Fruit fly (Drosophila melanogaster) whole organism, embryonic: Measurements from ENCODE around the gene CG31268.
A peak's percentile ranks its signal among the peaks of the same experiment; 100 is the strongest.

Experiments
- Asciz ChIP-seq: fragments of 200-800 bp; sonication (Bioruptor generic); optimal IDR thresholded peaks from 2 replicates; lab custom pipeline; 2017; ENCODE audit warnings: missing biosample characterization, mild to moderate bottlenecking, missing genetic modification characterization, missing genetic modification reagents
- CG10147 ChIP-seq: fragments of 200-800 bp; sonication (Bioruptor generic); optimal IDR thresholded peaks from 2 replicates; lab custom pipeline; 2019; ENCODE audit warnings: missing biosample characterization, mild to moderate bottlenecking, missing genetic modification characterization, moderate library complexity
- CG10654 ChIP-seq: fragments of 200-800 bp; sonication (Bioruptor generic); optimal IDR thresholded peaks from 2 replicates; lab custom pipeline; 2016; ENCODE audit warnings: missing biosample characterization, missing genetic modification characterization
- CG10979 ChIP-seq: fragments of 200-800 bp; sonication (Bioruptor generic); optimal IDR thresholded peaks from 2 replicates; lab custom pipeline; 2018; ENCODE audit warnings: missing biosample characterization, mild to moderate bottlenecking, missing genetic modification characterization, moderate library complexity
- CG11456 ChIP-seq: fragments of 200-800 bp; sonication (Bioruptor generic); IDR thresholded peaks from 3 replicates; pipeline ENCODE4 v1.3.6; 2022; ENCODE audit warnings: missing biosample characterization, missing genetic modification characterization
- CG14050 ChIP-seq: fragments of 200-800 bp; sonication (Bioruptor generic); IDR thresholded peaks from 3 replicates; pipeline ENCODE4 v1.3.6; 2022; ENCODE audit warnings: missing biosample characterization, missing genetic modification characterization
- CG14667 ChIP-seq: fragments of 200-800 bp; sonication (Bioruptor generic); IDR thresholded peaks from 2 replicates; pipeline ENCODE4 v1.3.6; 2022; ENCODE audit warnings: missing biosample characterization, missing genetic modification characterization
- CG14710 ChIP-seq: fragments of 200-800 bp; sonication (Bioruptor generic); optimal IDR thresholded peaks from 3 replicates; lab custom pipeline; 2019; ENCODE audit warnings: missing biosample characterization, mild to moderate bottlenecking, missing genetic modification characterization, moderate library complexity
- CG15514 ChIP-seq: fragments of 200-800 bp; sonication (Bioruptor generic); optimal IDR thresholded peaks from 3 replicates; lab custom pipeline; 2017; ENCODE audit warnings: missing biosample characterization, missing genetic modification characterization, mild to moderate bottlenecking, moderate library complexity, missing genetic modification reagents
- CG1647 ChIP-seq: fragments of 200-800 bp; sonication (Bioruptor generic); optimal IDR thresholded peaks from 3 replicates; lab custom pipeline; 2016; ENCODE audit warnings: missing biosample characterization, missing genetic modification characterization
- CG16815 ChIP-seq: fragments of 200-800 bp; sonication (Bioruptor generic); optimal IDR thresholded peaks from 3 replicates; lab custom pipeline; 2017; ENCODE audit warnings: missing biosample characterization, mild to moderate bottlenecking, missing genetic modification characterization
- CG17361 ChIP-seq: fragments of 200-800 bp; sonication (Bioruptor generic); IDR thresholded peaks from 3 replicates; pipeline ENCODE4 v1.3.6; 2022; ENCODE audit warnings: missing biosample characterization, missing genetic modification characterization
- CG17612 ChIP-seq: fragments of 200-800 bp; sonication (Bioruptor generic); IDR thresholded peaks from 2 replicates; pipeline ENCODE4 v1.3.6; 2022; ENCODE audit warnings: missing biosample characterization, missing genetic modification characterization
- CG2129 ChIP-seq: fragments of 200-800 bp; sonication (Bioruptor generic); IDR thresholded peaks from 2 replicates; pipeline ENCODE4 v1.3.6; 2022; ENCODE audit warnings: missing biosample characterization, missing genetic modification characterization; ENCODE audit not compliant: partially characterized antibody
- CG2889 ChIP-seq: fragments of 200-800 bp; sonication (Bioruptor generic); IDR thresholded peaks from 3 replicates; pipeline ENCODE4 v1.3.6; 2022; ENCODE audit warnings: missing biosample characterization, missing genetic modification characterization
- CG30431 ChIP-seq: fragments of 200-800 bp; sonication (Bioruptor generic); optimal IDR thresholded peaks from 2 replicates; lab custom pipeline; 2017; ENCODE audit warnings: missing biosample characterization, missing genetic modification characterization
- CG3407 ChIP-seq: fragments of 200-800 bp; sonication (Bioruptor generic); optimal IDR thresholded peaks from 2 replicates; lab custom pipeline; 2018; ENCODE audit warnings: missing biosample characterization, mild to moderate bottlenecking, missing genetic modification characterization
- CG43689 ChIP-seq: fragments of 200-800 bp; sonication (Bioruptor generic); IDR thresholded peaks from 2 replicates; pipeline ENCODE4 v1.3.6; 2022; ENCODE audit warnings: missing biosample characterization, missing genetic modification characterization
- CG4820 ChIP-seq: fragments of 200-800 bp; sonication (Bioruptor generic); optimal IDR thresholded peaks from 3 replicates; lab custom pipeline; 2016; ENCODE audit warnings: missing biosample characterization, missing genetic modification characterization
- CG7271 ChIP-seq: fragments of 200-800 bp; sonication (Bioruptor generic); optimal IDR thresholded peaks from 2 replicates; lab custom pipeline; 2018; ENCODE audit warnings: missing biosample characterization, mild to moderate bottlenecking, missing genetic modification characterization, moderate library complexity
- CG9727 ChIP-seq: fragments of 200-800 bp; sonication (Bioruptor generic); optimal IDR thresholded peaks from 3 replicates; lab custom pipeline; 2017; ENCODE audit warnings: missing biosample characterization, mild to moderate bottlenecking, missing genetic modification characterization
- D19A ChIP-seq: fragments of 200-800 bp; optimal IDR thresholded peaks from 3 replicates; lab custom pipeline; 2019; ENCODE audit warnings: missing biosample characterization, mild to moderate bottlenecking, missing genetic modification characterization, moderate library complexity
- Dref ChIP-seq: fragments of 200-800 bp; sonication (Bioruptor generic); IDR thresholded peaks from 2 replicates; pipeline ENCODE4 v1.3.6; 2022; ENCODE audit warnings: missing biosample characterization, missing genetic modification characterization
- Drgx ChIP-seq: fragments of 200-800 bp; sonication (Bioruptor generic); IDR thresholded peaks from 2 replicates; pipeline ENCODE4 v1.3.6; 2022; ENCODE audit warnings: missing biosample characterization, missing genetic modification characterization
- Eip74EF ChIP-seq, 2 experiments: fragments of 200-800 bp in 1 of 2; fragments of >200 bp in 1 of 2; sonication (Bioruptor generic) in 1 of 2; optimal IDR thresholded peaks; 2 replicates each; lab custom pipeline; 2017 to 2019; ENCODE audit warnings: missing biosample characterization in 2 of 2, missing genetic modification characterization in 2 of 2, mild to moderate bottlenecking in 1 of 2, moderate library complexity in 1 of 2
- Lim3 ChIP-seq: fragments of 200-800 bp; sonication (Bioruptor generic); IDR thresholded peaks from 2 replicates; pipeline ENCODE4 v1.3.6; 2022; ENCODE audit warnings: missing biosample characterization, missing genetic modification characterization
- MBD-R2 ChIP-seq: fragments of 200-800 bp; sonication (Bioruptor generic); IDR thresholded peaks from 2 replicates; pipeline ENCODE4 v1.3.6; 2022; ENCODE audit warnings: missing biosample characterization, missing genetic modification characterization
- Nf-YA ChIP-seq: fragments of 200-800 bp; sonication (Bioruptor generic); IDR thresholded peaks from 2 replicates; pipeline ENCODE4 v1.3.6; 2022; ENCODE audit warnings: missing biosample characterization, missing genetic modification characterization
- Vsx1 ChIP-seq: fragments of 200-800 bp; sonication (Bioruptor generic); optimal IDR thresholded peaks from 2 replicates; lab custom pipeline; 2017; ENCODE audit warnings: missing biosample characterization, mild to moderate bottlenecking, missing genetic modification characterization, missing genetic modification reagents
- Xbp1 ChIP-seq: fragments of 200-800 bp; sonication (Bioruptor generic); optimal IDR thresholded peaks from 3 replicates; lab custom pipeline; 2016; ENCODE audit warnings: missing biosample characterization, mild to moderate bottlenecking, missing genetic modification characterization
- bcd ChIP-seq: fragments of 200-800 bp; sonication (Bioruptor generic); optimal IDR thresholded peaks from 2 replicates; lab custom pipeline; 2017; ENCODE audit warnings: missing biosample characterization, mild to moderate bottlenecking, missing genetic modification characterization
- ci ChIP-seq: fragments of 200-800 bp; sonication (Bioruptor generic); IDR thresholded peaks from 3 replicates; pipeline ENCODE4 v1.3.6; 2022; ENCODE audit warnings: missing biosample characterization, missing genetic modification characterization
- crp ChIP-seq, 2 experiments: fragments of 200-800 bp; sonication (Bioruptor generic); optimal IDR thresholded peaks; 2 replicates in 1 of 2; 3 replicates in 1 of 2; lab custom pipeline; 2017; ENCODE audit warnings: missing biosample characterization in 2 of 2, missing genetic modification characterization in 2 of 2, mild to moderate bottlenecking in 1 of 2, moderate library complexity in 1 of 2
- dmrt99B ChIP-seq: fragments of 200-800 bp; sonication (Bioruptor generic); optimal IDR thresholded peaks from 2 replicates; lab custom pipeline; 2018; ENCODE audit warnings: missing biosample characterization, mild to moderate bottlenecking, missing genetic modification characterization, moderate library complexity
- eve ChIP-seq, 2 experiments: fragments of >200 bp; optimal IDR thresholded peaks; 2 replicates each; lab custom pipeline; 2017; ENCODE audit warnings: missing biosample characterization in 2 of 2, missing genetic modification characterization in 2 of 2
- exex ChIP-seq: fragments of 200-800 bp; sonication (Bioruptor generic); optimal IDR thresholded peaks from 4 replicates; lab custom pipeline; 2018; ENCODE audit warnings: missing biosample characterization, mild to moderate bottlenecking, missing genetic modification characterization, moderate library complexity
- eyg ChIP-seq: fragments of 200-800 bp; sonication (Bioruptor generic); optimal IDR thresholded peaks from 3 replicates; lab custom pipeline; 2016; ENCODE audit warnings: missing biosample characterization, missing genetic modification characterization
- grn ChIP-seq: fragments of 200-800 bp; sonication (Bioruptor generic); optimal IDR thresholded peaks from 3 replicates; lab custom pipeline; 2017; ENCODE audit warnings: missing biosample characterization, missing genetic modification characterization
- gro ChIP-seq: fragments of 200-800 bp; sonication (Bioruptor generic); optimal IDR thresholded peaks from 2 replicates; lab custom pipeline; 2016; ENCODE audit warnings: missing biosample characterization, missing genetic modification characterization
- gt ChIP-seq: fragments of 200-800 bp; sonication (Bioruptor generic); IDR thresholded peaks from 2 replicates; pipeline ENCODE4 v1.3.6; 2022; ENCODE audit warnings: missing biosample characterization, missing genetic modification characterization
- org-1 ChIP-seq: fragments of 200-800 bp; sonication (Bioruptor generic); optimal IDR thresholded peaks from 2 replicates; lab custom pipeline; 2017; ENCODE audit warnings: missing biosample characterization, missing genetic modification characterization
- pho ChIP-seq: fragments of 200-800 bp; sonication (Bioruptor generic); optimal IDR thresholded peaks from 2 replicates; lab custom pipeline; 2016; ENCODE audit warnings: missing biosample characterization, missing genetic modification characterization
- pita ChIP-seq: fragments of 200-800 bp; sonication (Bioruptor generic); optimal IDR thresholded peaks from 2 replicates; lab custom pipeline; 2017; ENCODE audit warnings: missing biosample characterization, mild to moderate bottlenecking, missing genetic modification characterization
- pros ChIP-seq: fragments of 200-800 bp; sonication (Bioruptor generic); optimal IDR thresholded peaks from 3 replicates; lab custom pipeline; 2019; ENCODE audit warnings: missing biosample characterization, mild to moderate bottlenecking, missing genetic modification characterization, moderate library complexity
- ro ChIP-seq: fragments of 200-800 bp; sonication (Bioruptor generic); IDR thresholded peaks from 2 replicates; pipeline ENCODE4 v1.3.6; 2022; ENCODE audit warnings: missing biosample characterization, missing genetic modification characterization
- scrt ChIP-seq: fragments of 200-800 bp; sonication (Bioruptor generic); optimal IDR thresholded peaks from 2 replicates; lab custom pipeline; 2018; ENCODE audit warnings: missing biosample characterization, mild to moderate bottlenecking, missing genetic modification characterization, moderate library complexity
- sd ChIP-seq: fragments of 200-800 bp; sonication (Bioruptor generic); optimal IDR thresholded peaks from 3 replicates; lab custom pipeline; 2018; ENCODE audit warnings: missing biosample characterization, mild to moderate bottlenecking, missing genetic modification characterization, moderate library complexity
- sens ChIP-seq: fragments of 200-800 bp; sonication (Bioruptor generic); peaks from one replicate; lab custom pipeline; 2016; ENCODE audit warnings: missing biosample characterization, missing genetic modification characterization
- sima ChIP-seq: fragments of 200-800 bp; sonication (Bioruptor generic); optimal IDR thresholded peaks from 2 replicates; lab custom pipeline; 2016; ENCODE audit warnings: missing biosample characterization, missing genetic modification characterization
- tup ChIP-seq: fragments of 200-800 bp; sonication (Bioruptor generic); optimal IDR thresholded peaks from 2 replicates; lab custom pipeline; 2016; ENCODE audit warnings: missing biosample characterization, mild to moderate bottlenecking, missing genetic modification characterization, moderate library complexity

The CG31268 gene

dm6 chr3R:17072526-17073114 is 41.0 kb downstream of the CG31268 start, which contains the start of the genes Ns1 and mRpS11:
TSS of gene Ns1 (minus strand) at chr3R:17072675.
TSS of gene mRpS11 (plus strand) at chr3R:17072732.
- TF ChIP-seq dmrt99B = no peak
- no peak for TF ChIP-seq Vsx1 (GFP tag; lab: Kevin White, UChicago)
- TF ChIP-seq MBD-R2 (GFP tag; lab: Robert Waterston, UW) = peak; percentile 92
- TF ChIP-seq CG43689 (GFP tag; lab: Robert Waterston, UW) = no peak
- TF ChIP-seq D19A (tag; lab: Kevin White, UChicago) = peak; percentile 10
- 0 out of 3 replicates have a peak, but pooled peaks have one; percentile 35 for TF ChIP-seq CG17361
- TF ChIP-seq Lim3 (GFP tag; lab: Robert Waterston, UW) = no peak
- no peak for TF ChIP-seq CG14667 (GFP tag; lab: Robert Waterston, UW)
- no peak for TF ChIP-seq CG2889 (GFP tag; lab: Robert Waterston, UW)
- peak in 1 of 2 experiments; percentile 40 for TF ChIP-seq crp (GFP tag; optimal IDR thresholded peaks at IDR 0.05; lab: Kevin White, UChicago)
- TF ChIP-seq CG10654 = no peak
- TF ChIP-seq CG17612 (GFP tag; lab: Robert Waterston, UW) = no peak
- TF ChIP-seq grn (GFP tag; lab: Kevin White, UChicago) = no peak
- no peak for TF ChIP-seq CG2129 (GFP tag; lab: Robert Waterston, UW)
- TF ChIP-seq CG14050 (GFP tag; lab: Robert Waterston, UW) = no peak
- TF ChIP-seq exex (tag; lab: Kevin White, UChicago) = no peak
- TF ChIP-seq eve (GFP tag; optimal IDR thresholded peaks at IDR 0.05; lab: Kevin White, UChicago) = no peak
- TF ChIP-seq scrt = peak; percentile 95
- peak; percentile 15 for TF ChIP-seq CG10979
- no peak for TF ChIP-seq CG9727 (GFP tag; lab: Kevin White, UChicago)
- no peak for TF ChIP-seq Eip74EF (GFP tag; optimal IDR thresholded peaks at IDR 0.05; lab: Kevin White, UChicago)
- 0 out of 3 replicates have a peak, but pooled peaks have one; percentile 44 for TF ChIP-seq CG11456 (GFP tag; lab: Robert Waterston, UW)
- TF ChIP-seq sd (tag; lab: Kevin White, UChicago) = peak; percentile 60
- TF ChIP-seq CG10147 = no peak
- no peak for TF ChIP-seq ro
- TF ChIP-seq pros (GFP tag; lab: Kevin White, UChicago) = no peak
- no peak for TF ChIP-seq gt
- no peak for TF ChIP-seq Drgx (GFP tag; lab: Robert Waterston, UW)
- TF ChIP-seq pho (GFP tag; lab: Kevin White, UChicago) = peak; percentile 24
- no peak for TF ChIP-seq pita (GFP tag; lab: Kevin White, UChicago)
- TF ChIP-seq CG4820 (GFP tag; lab: Kevin White, UChicago) = peak; percentile 0
- TF ChIP-seq ci = 0 out of 3 replicates have a peak, but pooled peaks have one; percentile 54
- peak; percentile 62 for TF ChIP-seq CG14710
- no peak for TF ChIP-seq tup (GFP tag; lab: Kevin White, UChicago)
- TF ChIP-seq Dref = no peak; the same call in 1 of the 2 replicates
- no peak for TF ChIP-seq sima (GFP tag; lab: Kevin White, UChicago)
- TF ChIP-seq bcd (GFP tag; lab: Kevin White, UChicago) = peak; percentile 14
- no peak for TF ChIP-seq CG7271
- peak; percentile 79 for TF ChIP-seq CG15514 (GFP tag; lab: Kevin White, UChicago)
- TF ChIP-seq gro (GFP tag; lab: Kevin White, UChicago) = peak; percentile 29
- TF ChIP-seq CG3407 (GFP tag; lab: Kevin White, UChicago) = no peak
- TF ChIP-seq sens (GFP tag; lab: Kevin White, UChicago) = peak; percentile 66
- no peak for TF ChIP-seq eyg (GFP tag; lab: Kevin White, UChicago)
- TF ChIP-seq org-1 = no peak
- TF ChIP-seq CG30431 (GFP tag; lab: Kevin White, UChicago) = no peak
- TF ChIP-seq Asciz (GFP tag; lab: Kevin White, UChicago) = no peak
- TF ChIP-seq CG1647 = no peak
- peak; percentile 41 for TF ChIP-seq Xbp1
- TF ChIP-seq Nf-YA (GFP tag; lab: Robert Waterston, UW) = no peak
- no peak for TF ChIP-seq CG16815 (GFP tag; lab: Kevin White, UChicago)
